Fruit fly (Drosophila melanogaster) whole organism, embryonic: ENCODE data around the gene wrd.

Experiments used
- Ada2b ChIP-seq: fragments of 200-800 bp; sonication (Bioruptor generic); IDR thresholded peaks from 2 replicates; pipeline ENCODE4 v1.3.6; 2022; ENCODE audit warnings: missing biosample characterization, missing genetic modification characterization
- Bteb2 ChIP-seq: fragments of 200-800 bp; sonication (Bioruptor generic); optimal IDR thresholded peaks from 2 replicates; lab custom pipeline; 2016; ENCODE audit warnings: missing biosample characterization, missing genetic modification characterization
- C15 ChIP-seq: fragments of 200-800 bp; sonication (Bioruptor generic); IDR thresholded peaks from 3 replicates; pipeline ENCODE4 v1.3.6; 2022; ENCODE audit warnings: missing biosample characterization, missing genetic modification characterization
- CG10274 ChIP-seq: fragments of 200-800 bp; sonication (Bioruptor generic); optimal IDR thresholded peaks from 3 replicates; lab custom pipeline; 2017; ENCODE audit warnings: missing biosample characterization, mild to moderate bottlenecking, missing genetic modification characterization
- CG12391 ChIP-seq: fragments of 200-800 bp; sonication (Bioruptor generic); optimal IDR thresholded peaks from 3 replicates; lab custom pipeline; 2018; ENCODE audit warnings: missing biosample characterization, mild to moderate bottlenecking, missing genetic modification characterization, moderate library complexity
- CG15601 ChIP-seq: fragments of 200-800 bp; sonication (Bioruptor generic); optimal IDR thresholded peaks from 3 replicates; lab custom pipeline; 2019; ENCODE audit warnings: missing biosample characterization, mild to moderate bottlenecking, missing genetic modification characterization, moderate library complexity
- CG16815 ChIP-seq: fragments of 200-800 bp; sonication (Bioruptor generic); optimal IDR thresholded peaks from 3 replicates; lab custom pipeline; 2017; ENCODE audit warnings: missing biosample characterization, mild to moderate bottlenecking, missing genetic modification characterization
- CG2116 ChIP-seq: fragments of 200-800 bp; sonication (Bioruptor generic); optimal IDR thresholded peaks from 3 replicates; lab custom pipeline; 2018; ENCODE audit warnings: missing biosample characterization, mild to moderate bottlenecking, missing genetic modification characterization
- CG4617 ChIP-seq: fragments of 200-800 bp; sonication (Bioruptor generic); optimal IDR thresholded peaks from 3 replicates; lab custom pipeline; 2016; ENCODE audit warnings: missing biosample characterization, missing genetic modification characterization, borderline replicate concordance
- CG5245 ChIP-seq: fragments of 200-800 bp; sonication (Bioruptor generic); optimal IDR thresholded peaks from 3 replicates; lab custom pipeline; 2016; ENCODE audit warnings: missing biosample characterization, missing genetic modification characterization
- CG6175 ChIP-seq: fragments of 200-800 bp; sonication (Bioruptor generic); IDR thresholded peaks from 3 replicates; pipeline ENCODE4 v1.3.6; 2022; ENCODE audit warnings: missing biosample characterization, missing genetic modification characterization
- CG6813 ChIP-seq: fragments of 200-800 bp; sonication (Bioruptor generic); optimal IDR thresholded peaks from 2 replicates; lab custom pipeline; 2017; ENCODE audit warnings: missing biosample characterization, missing genetic modification characterization, mild to moderate bottlenecking, moderate library complexity, missing genetic modification reagents
- CG9797 ChIP-seq: fragments of 200-800 bp; sonication (Bioruptor generic); optimal IDR thresholded peaks from 3 replicates; lab custom pipeline; 2018; ENCODE audit warnings: missing biosample characterization, mild to moderate bottlenecking, missing genetic modification characterization
- Deaf1 ChIP-seq: fragments of 200-800 bp; optimal IDR thresholded peaks from 3 replicates; lab custom pipeline; 2019; ENCODE audit warnings: missing biosample characterization, mild to moderate bottlenecking, missing genetic modification characterization, moderate library complexity
- Dek ChIP-seq: fragments of 200-800 bp; sonication (Bioruptor generic); optimal IDR thresholded peaks from 3 replicates; lab custom pipeline; 2019; ENCODE audit warnings: missing biosample characterization, mild to moderate bottlenecking, missing genetic modification characterization, moderate library complexity
- Eip74EF ChIP-seq, 2 experiments: fragments of 200-800 bp in 1 of 2; fragments of >200 bp in 1 of 2; sonication (Bioruptor generic) in 1 of 2; optimal IDR thresholded peaks; 2 replicates each; lab custom pipeline; 2017 to 2019; ENCODE audit warnings: missing biosample characterization in 2 of 2, missing genetic modification characterization in 2 of 2, mild to moderate bottlenecking in 1 of 2, moderate library complexity in 1 of 2
- Ets97D ChIP-seq: fragments of 200-800 bp; sonication (Bioruptor generic); optimal IDR thresholded peaks from 3 replicates; lab custom pipeline; 2016; ENCODE audit warnings: missing biosample characterization, missing genetic modification characterization
- Fer3 ChIP-seq: fragments of 200-800 bp; sonication (Bioruptor generic); optimal IDR thresholded peaks from 2 replicates; lab custom pipeline; 2018; ENCODE audit warnings: missing biosample characterization, mild to moderate bottlenecking, missing genetic modification characterization, moderate library complexity
- HLH3B ChIP-seq: fragments of 200-800 bp; sonication (Bioruptor generic); IDR thresholded peaks from 2 replicates; pipeline ENCODE4 v1.3.6; 2022; ENCODE audit warnings: missing biosample characterization, missing genetic modification characterization
- HmgZ ChIP-seq: fragments of 200-800 bp; sonication (Bioruptor generic); optimal IDR thresholded peaks from 2 replicates; lab custom pipeline; 2018; ENCODE audit warnings: missing biosample characterization, mild to moderate bottlenecking, missing genetic modification characterization
- Kr ChIP-seq: fragments of 200-800 bp; sonication (Bioruptor generic); optimal IDR thresholded peaks from 2 replicates; lab custom pipeline; 2017; ENCODE audit warnings: missing biosample characterization, mild to moderate bottlenecking, missing genetic modification characterization
- Myb ChIP-seq: fragments of 200-800 bp; sonication (Bioruptor generic); optimal IDR thresholded peaks from 2 replicates; lab custom pipeline; 2016; ENCODE audit warnings: missing biosample characterization, missing genetic modification characterization
- Ravus ChIP-seq: fragments of 200-800 bp; sonication (Bioruptor generic); IDR thresholded peaks from 2 replicates; pipeline ENCODE4 v1.3.6; 2022; ENCODE audit warnings: missing biosample characterization, missing genetic modification characterization
- Six4 ChIP-seq: fragments of 200-800 bp; sonication (Bioruptor generic); optimal IDR thresholded peaks from 2 replicates; lab custom pipeline; 2016; ENCODE audit warnings: missing biosample characterization, missing genetic modification characterization
- Sry-β ChIP-seq: fragments of 200-800 bp; sonication (Bioruptor generic); optimal IDR thresholded peaks from 2 replicates; lab custom pipeline; 2018; ENCODE audit warnings: missing biosample characterization, mild to moderate bottlenecking, missing genetic modification characterization, moderate library complexity
- al ChIP-seq: fragments of 200-800 bp; sonication (Bioruptor generic); IDR thresholded peaks from 2 replicates; pipeline ENCODE4 v1.3.6; 2022; ENCODE audit warnings: missing biosample characterization, missing genetic modification characterization
- ap ChIP-seq: fragments of 200-800 bp; sonication (Bioruptor generic); IDR thresholded peaks from 2 replicates; pipeline ENCODE4 v1.3.6; 2022; ENCODE audit warnings: missing biosample characterization, missing genetic modification characterization
- ase ChIP-seq: fragments of 200-800 bp; sonication (Bioruptor generic); IDR thresholded peaks from 3 replicates; pipeline ENCODE4 v1.3.6; 2022; ENCODE audit warnings: missing biosample characterization, missing genetic modification characterization
- bab2 ChIP-seq: fragments of 200-800 bp; sonication (Bioruptor generic); optimal IDR thresholded peaks from 2 replicates; lab custom pipeline; 2016; ENCODE audit warnings: missing biosample characterization, missing genetic modification characterization
- bigmax ChIP-seq: fragments of 200-800 bp; sonication (Bioruptor generic); optimal IDR thresholded peaks from 2 replicates; lab custom pipeline; 2018; ENCODE audit warnings: missing biosample characterization, mild to moderate bottlenecking, missing genetic modification characterization
- chinmo ChIP-seq: fragments of 200-800 bp; sonication (Bioruptor generic); IDR thresholded peaks from 4 replicates; pipeline ENCODE4 v1.3.6; 2022; ENCODE audit warnings: missing biosample characterization, missing genetic modification characterization; ENCODE audit not compliant: partially characterized antibody
- crol ChIP-seq: fragments of 200-800 bp; sonication (Bioruptor generic); IDR thresholded peaks from 2 replicates; pipeline ENCODE4 v1.3.6; 2022; ENCODE audit warnings: missing biosample characterization, missing genetic modification characterization
- esg ChIP-seq: fragments of 200-800 bp; sonication (Bioruptor generic); conservative IDR thresholded peaks from 2 replicates; pipeline ENCODE4 v1.3.6; 2022; ENCODE audit warnings: missing biosample characterization, missing genetic modification characterization
- fd102C ChIP-seq: fragments of 200-800 bp; sonication (Bioruptor generic); optimal IDR thresholded peaks from 2 replicates; lab custom pipeline; 2018; ENCODE audit warnings: missing biosample characterization, mild to moderate bottlenecking, missing genetic modification characterization, moderate library complexity
- hkb ChIP-seq, 2 experiments: fragments of 200-800 bp in 1 of 2; fragments of >200 bp in 1 of 2; sonication (Bioruptor generic) in 1 of 2; IDR thresholded peaks in 1 of 2; optimal IDR thresholded peaks in 1 of 2; 2 replicates each; pipeline versions ENCODE4 v1.3.6 to Lab custom; 2017 to 2022; ENCODE audit warnings: missing biosample characterization in 1 of 2, missing genetic modification characterization in 1 of 2
- maf-S ChIP-seq: fragments of 200-800 bp; sonication (Bioruptor generic); optimal IDR thresholded peaks from 2 replicates; lab custom pipeline; 2016; ENCODE audit warnings: missing biosample characterization, missing genetic modification characterization
- nerfin-1 ChIP-seq: fragments of 200-800 bp; sonication (Bioruptor generic); optimal IDR thresholded peaks from 3 replicates; lab custom pipeline; 2019; ENCODE audit warnings: missing biosample characterization, mild to moderate bottlenecking, missing genetic modification characterization, moderate library complexity
- nerfin-2 ChIP-seq: fragments of 200-800 bp; sonication (Bioruptor generic); IDR thresholded peaks from 2 replicates; pipeline ENCODE4 v1.3.6; 2022; ENCODE audit warnings: missing biosample characterization, missing genetic modification characterization; ENCODE audit not compliant: partially characterized antibody
- nmo ChIP-seq: fragments of 200-800 bp; sonication (Bioruptor generic); optimal IDR thresholded peaks from 2 replicates; lab custom pipeline; 2018; ENCODE audit warnings: missing biosample characterization, mild to moderate bottlenecking, missing genetic modification characterization, moderate library complexity
- onecut ChIP-seq: fragments of 200-800 bp; sonication (Bioruptor generic); IDR thresholded peaks from 2 replicates; pipeline ENCODE4 v1.3.6; 2022; ENCODE audit warnings: missing biosample characterization, missing genetic modification characterization
- pan ChIP-seq, 4 experiments: fragments of >200 bp in 3 of 4; fragments of 200-800 bp in 1 of 4; sonication (Bioruptor generic) in 1 of 4; optimal IDR thresholded peaks in 3 of 4; IDR thresholded peaks in 1 of 4; 2 replicates each; pipeline versions ENCODE4 v1.3.6 to Lab custom; 2017 to 2022; ENCODE audit warnings: missing biosample characterization in 2 of 4, missing genetic modification characterization in 2 of 4, mixed read lengths in 1 of 4
- ssp ChIP-seq: fragments of 200-800 bp; sonication (Bioruptor generic); IDR thresholded peaks from 2 replicates; pipeline ENCODE4 v1.3.6; 2022; ENCODE audit warnings: missing biosample characterization, missing genetic modification characterization
- stc ChIP-seq: fragments of 200-800 bp; sonication (Bioruptor generic); IDR thresholded peaks from 2 replicates; pipeline ENCODE4 v1.3.6; 2022; ENCODE audit warnings: missing biosample characterization, missing genetic modification characterization
- tna ChIP-seq: fragments of 200-800 bp; sonication (Bioruptor generic); IDR thresholded peaks from 2 replicates; pipeline ENCODE4 v1.3.6; 2022; ENCODE audit warnings: missing biosample characterization, missing genetic modification characterization; ENCODE audit not compliant: partially characterized antibody
- wdn ChIP-seq: fragments of 200-800 bp; sonication (Bioruptor generic); IDR thresholded peaks from 2 replicates; pipeline ENCODE4 v1.3.6; 2022; ENCODE audit warnings: missing biosample characterization, missing genetic modification characterization
- z ChIP-seq: fragments of 200-800 bp; sonication (Bioruptor generic); IDR thresholded peaks from 3 replicates; pipeline ENCODE4 v1.3.6; 2022; ENCODE audit warnings: missing biosample characterization, missing genetic modification characterization

wrd gene

dm6 chr3R:18171983-18172967, 4.7 kb downstream of the wrd start (continued):
- TF ChIP-seq CG5245 (GFP tag; lab: Kevin White, UChicago) (peak; percentile 89), CG15601 (tag; lab: Kevin White, UChicago) (peak; percentile 92), Six4 (peak; percentile 85), CG6175 (no peak; the same call in 1 of the 3 replicates), maf-S (GFP tag; lab: Kevin White, UChicago) (peak; percentile 90), Fer3 (tag; lab: Kevin White, UChicago) (peak; percentile 90), CG10274 (peak; percentile 80), bab2 (GFP tag; lab: Kevin White, UChicago) (peak; percentile 92), Deaf1 (tag; lab: Kevin White, UChicago) (no peak), Eip74EF (GFP tag; optimal IDR thresholded peaks at IDR 0.05; lab: Kevin White, UChicago) (peak in 1 of 2 experiments; percentile 96), ssp (GFP tag; lab: Robert Waterston, UW) (peak; percentile 81), C15 (peak; percentile 77; the same call in 2 of the 3 replicates), ap (GFP tag; lab: Robert Waterston, UW) (peak; percentile 82), Sry-β (GFP tag; lab: Kevin White, UChicago) (peak; percentile 51), fd102C (GFP tag; lab: Kevin White, UChicago) (peak; percentile 45), onecut (GFP tag; lab: Robert Waterston, UW) (peak; percentile 100), pan (optimal IDR thresholded peaks at IDR 0.05; lab: Kevin White, UChicago) (no peak), pan (GFP tag; optimal IDR thresholded peaks at IDR 0.05 in 1 of 2, IDR thresholded peaks at IDR 0.05 in 1 of 2) (peak in 1 of 2 experiments; percentile 91), chinmo (GFP tag; lab: Robert Waterston, UW) (0 out of 4 replicates have a peak, but pooled peaks have one; percentile 32), esg (GFP tag; lab: Robert Waterston, UW) (peak; percentile 86), HLH3B (GFP tag; lab: Robert Waterston, UW) (peak; percentile 87), CG4617 (peak; percentile 72), CG12391 (tag; lab: Kevin White, UChicago) (peak; percentile 95), HmgZ (tag; lab: Kevin White, UChicago) (peak; percentile 92), wdn (GFP tag; lab: Robert Waterston, UW) (peak; percentile 73; the same call in 1 of the 2 replicates), ase (GFP tag; lab: Robert Waterston, UW) (peak; percentile 82), z (GFP tag; lab: Robert Waterston, UW) (0 out of 3 replicates have a peak, but pooled peaks have one; percentile 7), Myb (GFP tag; lab: Kevin White, UChicago) (peak; percentile 69), Dek (tag; lab: Kevin White, UChicago) (peak; percentile 89), Ada2b (peak; percentile 84), Ets97D (GFP tag; lab: Kevin White, UChicago) (peak; percentile 69), CG2116 (peak; percentile 75), bigmax (GFP tag; lab: Kevin White, UChicago) (no peak), CG9797 (GFP tag; lab: Kevin White, UChicago) (peak; percentile 22), Ravus (GFP tag; lab: Robert Waterston, UW) (peak; percentile 61), nerfin-2 (GFP tag; lab: Robert Waterston, UW) (no peak), nmo (peak; percentile 95), hkb (optimal IDR thresholded peaks at IDR 0.05; lab: Kevin White, UChicago) (no peak), hkb (GFP tag; IDR thresholded peaks at IDR 0.05; lab: Robert Waterston, UW) (peak; percentile 90), stc (peak; percentile 93), tna (GFP tag; lab: Robert Waterston, UW) (no peak), crol (GFP tag; lab: Robert Waterston, UW) (peak; percentile 66), al (GFP tag; lab: Robert Waterston, UW) (peak; percentile 87), CG6813 (GFP tag; lab: Kevin White, UChicago) (peak; percentile 89), CG16815 (GFP tag; lab: Kevin White, UChicago) (peak; percentile 90), nerfin-1 (tag; lab: Kevin White, UChicago) (peak; percentile 93), Bteb2 (GFP tag; lab: Kevin White, UChicago) (peak; percentile 89), Kr (GFP tag; lab: Kevin White, UChicago) (peak; percentile 21)
